Worm (Caenorhabditis elegans) whole organism, L1 larva: ENCODE measurements around the gene C44C10.5.

ENCODE experiments used
- C04F5.9 ChIP-seq: sonication (generic microtip); optimal IDR thresholded peaks from 2 replicates; lab custom pipeline; 2016; ENCODE audit warnings: missing genetic modification characterization, missing compliant biosample characterization
- C16A3.4 ChIP-seq: fragments of 150-350 bp; optimal IDR thresholded peaks from 2 replicates; lab custom pipeline; 2014; ENCODE audit warnings: missing biosample characterization, missing genetic modification characterization
- C34B4.2 ChIP-seq: sonication (generic microtip); optimal IDR thresholded peaks from 2 replicates; lab custom pipeline; 2017; ENCODE audit warnings: mild to moderate bottlenecking, missing genetic modification characterization, missing compliant biosample characterization
- aly-2 ChIP-seq: fragments of 150-350 bp; optimal IDR thresholded peaks from 2 replicates; lab custom pipeline; 2014; ENCODE audit warnings: missing biosample characterization, missing genetic modification characterization
- ama-1 ChIP-seq: fragments of 150-350 bp; optimal IDR thresholded peaks from 2 replicates; lab custom pipeline; 2014
- blmp-1 ChIP-seq: fragments of 150-350 bp; optimal IDR thresholded peaks from 2 replicates; lab custom pipeline; 2014; ENCODE audit warnings: missing biosample characterization, missing genetic modification characterization
- ceh-63 ChIP-seq: fragments of 200-800 bp; sonication (Bioruptor generic); optimal IDR thresholded peaks from 2 replicates; lab custom pipeline; 2018; ENCODE audit warnings: mild to moderate bottlenecking, missing genetic modification characterization, missing compliant biosample characterization
- ceh-8 ChIP-seq: fragments of 200-800 bp; sonication (Bioruptor generic); optimal IDR thresholded peaks from 2 replicates; lab custom pipeline; 2018; ENCODE audit warnings: mild to moderate bottlenecking, missing genetic modification characterization, moderate library complexity, missing compliant biosample characterization
- ceh-82 ChIP-seq, 3 experiments: fragments of 150-350 bp in 1 of 3; sonication (generic microtip) in 2 of 3; optimal IDR thresholded peaks; 2 replicates each; lab custom pipeline; 2014 to 2017; ENCODE audit warnings: missing biosample characterization in 3 of 3, missing genetic modification characterization in 3 of 3
- ceh-88 ChIP-seq: fragments of 200-800 bp; sonication (Bioruptor generic); IDR thresholded peaks from 2 replicates; pipeline ENCODE4 v1.3.6; 2022; ENCODE audit warnings: missing genetic modification characterization, missing compliant biosample characterization
- ceh-90 ChIP-seq: sonication (generic microtip); optimal IDR thresholded peaks from 2 replicates; lab custom pipeline; 2016; ENCODE audit warnings: missing genetic modification characterization, missing compliant biosample characterization
- ces-1 ChIP-seq: fragments of 150-350 bp; optimal IDR thresholded peaks from 2 replicates; lab custom pipeline; 2014; ENCODE audit warnings: missing biosample characterization, missing genetic modification reagents, missing genetic modification characterization
- dpl-1 ChIP-seq, 3 experiments: fragments of 150-350 bp in 2 of 3; sonication (generic microtip) in 1 of 3; optimal IDR thresholded peaks; 2 replicates each; lab custom pipeline; 2014 to 2017; ENCODE audit warnings: missing biosample characterization in 3 of 3, missing genetic modification characterization in 3 of 3, missing genetic modification reagents in 3 of 3
- efl-1 ChIP-seq, 4 experiments: fragments of 150-350 bp; optimal IDR thresholded peaks in 3 of 4; peaks in 1 of 4; 1 replicate in 1 of 4; 2 replicates in 3 of 4; lab custom pipeline; 2014; ENCODE audit warnings: missing biosample characterization in 2 of 4, missing genetic modification characterization in 2 of 4, missing genetic modification reagents in 2 of 4
- efl-3 ChIP-seq: fragments of 200-800 bp; sonication (Bioruptor generic); optimal IDR thresholded peaks from 2 replicates; lab custom pipeline; 2018; ENCODE audit warnings: mild to moderate bottlenecking, missing genetic modification characterization, missing compliant biosample characterization
- egl-27 ChIP-seq, 2 experiments: fragments of 150-350 bp in 1 of 2; sonication (generic microtip); optimal IDR thresholded peaks; 3 replicates each; lab custom pipeline; 2017 to 2018; ENCODE audit warnings: missing biosample characterization in 2 of 2, missing genetic modification characterization in 2 of 2, missing genetic modification reagents in 2 of 2
- elt-3 ChIP-seq, 6 experiments: fragments of 150-350 bp in 1 of 6; sonication (generic microtip); optimal IDR thresholded peaks; 2 replicates each; lab custom pipeline; 2017 to 2018; ENCODE audit warnings: missing biosample characterization in 6 of 6, missing genetic modification characterization in 6 of 6, inconsistent platforms in 1 of 6
- fkh-10 ChIP-seq: sonication (generic microtip); optimal IDR thresholded peaks from 2 replicates; lab custom pipeline; 2017; ENCODE audit warnings: missing biosample characterization, missing genetic modification reagents, missing genetic modification characterization
- fkh-8 ChIP-seq: sonication (generic microtip); optimal IDR thresholded peaks from 2 replicates; lab custom pipeline; 2016; ENCODE audit warnings: mild to moderate bottlenecking, missing genetic modification characterization, missing compliant biosample characterization
- fos-1 ChIP-seq: fragments of 150-350 bp; optimal IDR thresholded peaks from 2 replicates; lab custom pipeline; 2014; ENCODE audit warnings: missing biosample characterization, missing genetic modification characterization
- hlh-17 ChIP-seq: fragments of 200-800 bp; sonication (Bioruptor generic); optimal IDR thresholded peaks from 2 replicates; lab custom pipeline; 2018; ENCODE audit warnings: missing genetic modification characterization, mild to moderate bottlenecking, missing compliant biosample characterization, moderate library complexity, borderline replicate concordance
- hlh-4 ChIP-seq: sonication (generic microtip); optimal IDR thresholded peaks from 2 replicates; lab custom pipeline; 2016; ENCODE audit warnings: mild to moderate bottlenecking, missing genetic modification characterization, missing compliant biosample characterization
- hpl-2 ChIP-seq: fragments of 150-350 bp; optimal IDR thresholded peaks from 2 replicates; lab custom pipeline; 2014; ENCODE audit warnings: missing biosample characterization, missing genetic modification reagents, missing genetic modification characterization
- isw-1 ChIP-seq: fragments of 200-800 bp; sonication (Bioruptor generic); IDR thresholded peaks from 2 replicates; pipeline ENCODE4 v1.3.6; 2022; ENCODE audit warnings: missing genetic modification characterization, missing compliant biosample characterization
- lin-15B ChIP-seq: fragments of 150-350 bp; sonication (generic microtip); optimal IDR thresholded peaks from 3 replicates; lab custom pipeline; 2014; ENCODE audit warnings: missing biosample characterization, missing genetic modification characterization
- lin-39 ChIP-seq: fragments of 150-350 bp; optimal IDR thresholded peaks from 2 replicates; lab custom pipeline; 2014; ENCODE audit warnings: missing biosample characterization, missing genetic modification reagents, missing genetic modification characterization
- lir-3 ChIP-seq: sonication (generic microtip); optimal IDR thresholded peaks from 2 replicates; lab custom pipeline; 2016; ENCODE audit warnings: mild to moderate bottlenecking, missing genetic modification characterization, moderate library complexity, missing compliant biosample characterization; ENCODE audit not compliant: poor library complexity
- lsy-2 ChIP-seq, 2 experiments: fragments of 150-350 bp; optimal IDR thresholded peaks; 2 replicates each; lab custom pipeline; 2014; ENCODE audit warnings: missing biosample characterization in 2 of 2, missing genetic modification characterization in 2 of 2
- mab-9 ChIP-seq: fragments of 200-800 bp; sonication (Bioruptor generic); IDR thresholded peaks from 2 replicates; pipeline ENCODE4 v1.3.6; 2022; ENCODE audit warnings: missing genetic modification reagents, missing genetic modification characterization, missing compliant biosample characterization
- mdl-1 ChIP-seq, 2 experiments: fragments of 150-350 bp; optimal IDR thresholded peaks; 2 replicates each; lab custom pipeline; 2014 to 2017; ENCODE audit warnings: missing biosample characterization in 2 of 2, missing genetic modification characterization in 2 of 2, inconsistent platforms in 1 of 2
- mef-2 ChIP-seq: fragments of 150-350 bp; optimal IDR thresholded peaks from 2 replicates; lab custom pipeline; 2014; ENCODE audit warnings: missing biosample characterization, missing genetic modification characterization
- mep-1 ChIP-seq: fragments of 150-350 bp; optimal IDR thresholded peaks from 2 replicates; lab custom pipeline; 2014; ENCODE audit warnings: missing biosample characterization, missing genetic modification characterization
- nhr-12 ChIP-seq: sonication (generic microtip); optimal IDR thresholded peaks from 2 replicates; lab custom pipeline; 2017; ENCODE audit warnings: missing biosample characterization, missing genetic modification characterization
- nhr-19 ChIP-seq: fragments of 200-800 bp; sonication (Bioruptor generic); conservative IDR thresholded peaks from 2 replicates; pipeline ENCODE4 v1.3.6; 2022; ENCODE audit warnings: missing genetic modification characterization, missing compliant biosample characterization
- nhr-28 ChIP-seq: fragments of 150-350 bp; optimal IDR thresholded peaks from 2 replicates; lab custom pipeline; 2014; ENCODE audit warnings: missing biosample characterization, missing genetic modification characterization
- nhr-47 ChIP-seq: sonication (generic microtip); optimal IDR thresholded peaks from 2 replicates; lab custom pipeline; 2016; ENCODE audit warnings: mild to moderate bottlenecking, missing genetic modification characterization, moderate library complexity, missing compliant biosample characterization
- nhr-71 ChIP-seq: sonication (generic microtip); optimal IDR thresholded peaks from 2 replicates; lab custom pipeline; 2016; ENCODE audit warnings: mild to moderate bottlenecking, missing genetic modification characterization, moderate library complexity, missing compliant biosample characterization
- nhr-84 ChIP-seq: sonication (generic microtip); optimal IDR thresholded peaks from 2 replicates; lab custom pipeline; 2017; ENCODE audit warnings: missing biosample characterization, missing genetic modification characterization
- nhr-85 ChIP-seq: sonication (generic microtip); peaks from one replicate; lab custom pipeline; 2016; ENCODE audit warnings: missing genetic modification characterization, inconsistent platforms, missing compliant biosample characterization
- pag-3 ChIP-seq: sonication (generic microtip); optimal IDR thresholded peaks from 2 replicates; lab custom pipeline; 2017; ENCODE audit warnings: missing genetic modification characterization, mild to moderate bottlenecking, missing compliant biosample characterization, antibody characterized with exemption, borderline replicate concordance; ENCODE audit not compliant: insufficient read depth
- pax-3 ChIP-seq: fragments of 200-800 bp; sonication (Bioruptor generic); optimal IDR thresholded peaks from 2 replicates; lab custom pipeline; 2018; ENCODE audit warnings: mild to moderate bottlenecking, missing genetic modification characterization, moderate library complexity, missing compliant biosample characterization
- pqm-1 ChIP-seq: sonication (generic microtip); optimal IDR thresholded peaks from 3 replicates; lab custom pipeline; 2017; ENCODE audit warnings: missing biosample characterization, missing genetic modification characterization
- rnt-1 ChIP-seq: sonication (generic microtip); optimal IDR thresholded peaks from 2 replicates; lab custom pipeline; 2016; ENCODE audit warnings: mild to moderate bottlenecking, missing genetic modification characterization, moderate library complexity, missing compliant biosample characterization
- skn-1 ChIP-seq: fragments of 150-350 bp; optimal IDR thresholded peaks from 2 replicates; lab custom pipeline; 2014; ENCODE audit warnings: missing biosample characterization, missing genetic modification characterization
- snpc-4 ChIP-seq: fragments of 150-350 bp; optimal IDR thresholded peaks from 2 replicates; lab custom pipeline; 2014; ENCODE audit warnings: missing biosample characterization, missing genetic modification characterization
- snu-23 ChIP-seq: sonication (generic microtip); optimal IDR thresholded peaks from 2 replicates; lab custom pipeline; 2016; ENCODE audit warnings: missing genetic modification characterization, missing compliant biosample characterization
- sptf-1 ChIP-seq: fragments of 150-350 bp; optimal IDR thresholded peaks from 2 replicates; lab custom pipeline; 2014; ENCODE audit warnings: missing biosample characterization, missing genetic modification characterization
- tbx-2 ChIP-seq: sonication (generic microtip); optimal IDR thresholded peaks from 2 replicates; lab custom pipeline; 2016; ENCODE audit warnings: missing genetic modification characterization, missing compliant biosample characterization
- tlp-1 ChIP-seq: fragments of 150-350 bp; optimal IDR thresholded peaks from 2 replicates; lab custom pipeline; 2014; ENCODE audit warnings: missing biosample characterization, missing genetic modification characterization
- unc-130 ChIP-seq: fragments of 150-350 bp; optimal IDR thresholded peaks from 2 replicates; lab custom pipeline; 2017; ENCODE audit warnings: missing biosample characterization, missing genetic modification characterization, inconsistent platforms
- unc-62 ChIP-seq: fragments of 150-350 bp; optimal IDR thresholded peaks from 2 replicates; lab custom pipeline; 2014; ENCODE audit warnings: missing biosample characterization, missing genetic modification reagents, missing genetic modification characterization
- unc-86 ChIP-seq: sonication (generic microtip); optimal IDR thresholded peaks from 2 replicates; lab custom pipeline; 2016; ENCODE audit warnings: missing genetic modification characterization, missing compliant biosample characterization
- vab-15 ChIP-seq: sonication (generic microtip); optimal IDR thresholded peaks from 2 replicates; lab custom pipeline; 2017; ENCODE audit warnings: missing genotype, mild to moderate bottlenecking, missing genetic modification characterization, missing compliant biosample characterization
- ztf-4 ChIP-seq: fragments of 150-350 bp; optimal IDR thresholded peaks from 2 replicates; lab custom pipeline; 2014; ENCODE audit warnings: missing biosample characterization, missing genetic modification characterization

The C44C10.5 gene

DNA sequence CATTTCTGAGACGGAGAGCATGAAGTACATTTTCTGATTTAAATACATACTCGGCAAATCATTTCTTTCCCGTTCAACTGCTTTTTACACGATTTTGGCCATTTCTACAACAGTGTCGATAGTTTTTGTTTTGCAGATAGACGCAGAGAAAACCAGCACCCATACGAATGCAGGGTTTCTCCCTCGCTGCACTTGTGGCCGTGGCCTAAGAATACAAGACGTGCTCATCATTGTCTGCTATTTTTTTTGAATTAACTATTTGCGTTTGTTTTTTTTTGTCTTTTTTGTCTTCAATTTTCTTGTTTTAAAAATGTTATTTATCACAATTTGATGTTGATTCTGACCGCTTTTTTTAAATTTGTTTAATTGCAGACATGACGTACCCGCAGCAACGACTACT lies 2.8 kb downstream of the C44C10.5 start, which contains the start of gene smcl-1 (continued):
- TF ChIP-seq elt-3 (tag; optimal IDR thresholded peaks at IDR 0.05; lab: Kevin White, UChicago) = no peak
- peak; percentile 7 for TF ChIP-seq fkh-8 (tag; lab: Kevin White, UChicago)
- TF ChIP-seq ztf-4 (tag; lab: Kevin White, UChicago) = no peak
- TF ChIP-seq nhr-19 (GFP tag; lab: Robert Waterston, UW) = no peak
- TF ChIP-seq ceh-90 = no peak
- no peak for TF ChIP-seq lin-39 (tag; lab: Kevin White, UChicago)
- no peak for TF ChIP-seq tbx-2
- TF ChIP-seq isw-1 (GFP tag; lab: Robert Waterston, UW) = no peak
- no peak for TF ChIP-seq ceh-63 (GFP tag; lab: Kevin White, UChicago)
- TF ChIP-seq unc-86 = no peak
- no peak for TF ChIP-seq nhr-47 (tag; lab: Kevin White, UChicago)
- TF ChIP-seq mep-1 (tag; lab: Kevin White, UChicago) = peak; percentile 8
- TF ChIP-seq pax-3 (tag; lab: Kevin White, UChicago) = no peak
- no peak for TF ChIP-seq fkh-10
- TF ChIP-seq C04F5.9 (tag; lab: Kevin White, UChicago) = no peak
- no peak for TF ChIP-seq nhr-12 (tag; lab: Kevin White, UChicago)
- TF ChIP-seq lsy-2 (tag; optimal IDR thresholded peaks at IDR 0.05; lab: Kevin White, UChicago) = no peak
- no peak for TF ChIP-seq ces-1 (GFP tag; lab: Kevin White, UChicago)
- TF ChIP-seq hpl-2 = no peak
- no peak for TF ChIP-seq ama-1 (lab: Kevin White, UChicago)
- TF ChIP-seq lin-15B = no peak
- TF ChIP-seq vab-15 = no peak
- TF ChIP-seq pag-3 (tag; lab: Kevin White, UChicago) = no peak
- no peak for TF ChIP-seq hlh-17 (GFP tag; lab: Kevin White, UChicago)
- no peak for TF ChIP-seq hlh-4 (tag; lab: Kevin White, UChicago)
- no peak for TF ChIP-seq efl-3 (GFP tag; lab: Kevin White, UChicago)
- TF ChIP-seq ceh-88 (GFP tag; lab: Robert Waterston, UW) = no peak
- TF ChIP-seq fos-1 (tag; lab: Kevin White, UChicago) = no peak
- TF ChIP-seq ceh-82 (tag; optimal IDR thresholded peaks at IDR 0.05; lab: Kevin White, UChicago) = peak; percentile 10 to 63 (median 17)
- peak; percentile 64 for TF ChIP-seq nhr-85 (tag; lab: Kevin White, UChicago)
- TF ChIP-seq sptf-1 = no peak
- no peak for TF ChIP-seq snu-23 (GFP tag; lab: Kevin White, UChicago)
- no peak for TF ChIP-seq nhr-71 (tag; lab: Kevin White, UChicago)
- TF ChIP-seq lir-3 (tag; lab: Kevin White, UChicago) = peak; percentile 55
- TF ChIP-seq mab-9 = no peak
- peak; percentile 66 for TF ChIP-seq skn-1
- no peak for TF ChIP-seq snpc-4
- peak; percentile 55 for TF ChIP-seq blmp-1 (tag; lab: Kevin White, UChicago)
- TF ChIP-seq mdl-1 (tag; optimal IDR thresholded peaks at IDR 0.05; lab: Kevin White, UChicago) = peak in 1 of 2 experiments; percentile 28
- no peak for TF ChIP-seq pqm-1 (tag; lab: Kevin White, UChicago)
- TF ChIP-seq tlp-1 = no peak
- peak; percentile 79 for TF ChIP-seq rnt-1
- no peak for TF ChIP-seq unc-62 (GFP tag; lab: Kevin White, UChicago)
- peak in 2 of 3 experiments; percentile 5 to 47 for TF ChIP-seq dpl-1 (GFP tag; optimal IDR thresholded peaks at IDR 0.05; lab: Kevin White, UChicago)
- TF ChIP-seq ceh-8 (GFP tag; lab: Kevin White, UChicago) = no peak
- TF ChIP-seq nhr-84 (tag; lab: Kevin White, UChicago) = no peak
- peak; percentile 10 for TF ChIP-seq C16A3.4 (tag; lab: Kevin White, UChicago)
- no peak for TF ChIP-seq mef-2
- TF ChIP-seq egl-27 (tag; optimal IDR thresholded peaks at IDR 0.05; lab: Kevin White, UChicago) = no peak
- TF ChIP-seq C34B4.2 (tag; lab: Kevin White, UChicago) = no peak
- no peak for TF ChIP-seq aly-2 (tag; lab: Kevin White, UChicago)
- TF ChIP-seq nhr-28 = no peak
- peak in 1 of 2 experiments; percentile 28 for TF ChIP-seq efl-1 (optimal IDR thresholded peaks at IDR 0.05; lab: Kevin White, UChicago)
- peak in 1 of 2 experiments; percentile 26 for TF ChIP-seq efl-1 (GFP tag; optimal IDR thresholded peaks at IDR 0.05 in 1 of 2; lab: Kevin White, UChicago)
- TF ChIP-seq unc-130 = peak; percentile 23
